Worm (Caenorhabditis elegans) whole organism, early embryonic: ENCODE measurements around the gene tald-1.

Experiments
- B0310.2 ChIP-seq: sonication (generic microtip); optimal IDR thresholded peaks from 2 replicates; lab custom pipeline; 2016; ENCODE audit warnings: mild to moderate bottlenecking, missing genetic modification characterization, missing compliant biosample characterization
- F13C5.2 ChIP-seq: sonication (generic microtip); optimal IDR thresholded peaks from 2 replicates; lab custom pipeline; 2017; ENCODE audit warnings: mild to moderate bottlenecking, missing genetic modification characterization, inconsistent platforms, missing compliant biosample characterization
- aly-1 ChIP-seq: sonication (generic microtip); optimal IDR thresholded peaks from 2 replicates; lab custom pipeline; 2016; ENCODE audit warnings: missing genetic modification characterization, missing compliant biosample characterization
- ama-1 ChIP-seq: fragments of 150-350 bp; optimal IDR thresholded peaks from 2 replicates; lab custom pipeline; 2014
- ceh-13 ChIP-seq: fragments of 200-800 bp; sonication (Bioruptor generic); optimal IDR thresholded peaks from 2 replicates; lab custom pipeline; 2018; ENCODE audit warnings: mild to moderate bottlenecking, missing genetic modification characterization, missing compliant biosample characterization
- ceh-36 ChIP-seq: sonication (generic microtip); optimal IDR thresholded peaks from 2 replicates; lab custom pipeline; 2016; ENCODE audit warnings: missing genetic modification characterization, inconsistent platforms, missing compliant biosample characterization
- ets-7 ChIP-seq: sonication (generic microtip); optimal IDR thresholded peaks from 2 replicates; lab custom pipeline; 2016; ENCODE audit warnings: missing genotype, missing genetic modification characterization, missing compliant biosample characterization
- flt-1 ChIP-seq: fragments of 200-800 bp; sonication (Bioruptor generic); IDR thresholded peaks from 2 replicates; pipeline ENCODE4 v1.3.6; 2022; ENCODE audit warnings: missing genetic modification characterization, missing compliant biosample characterization
- hmbx-1 ChIP-seq: sonication (generic microtip); optimal IDR thresholded peaks from 2 replicates; lab custom pipeline; 2016; ENCODE audit warnings: mild to moderate bottlenecking, missing genetic modification characterization, missing compliant biosample characterization
- hmg-4 ChIP-seq: fragments of 200-800 bp; sonication (Bioruptor generic); optimal IDR thresholded peaks from 2 replicates; lab custom pipeline; 2018; ENCODE audit warnings: mild to moderate bottlenecking, missing genetic modification characterization, missing compliant biosample characterization
- hnd-1 ChIP-seq: sonication (generic microtip); optimal IDR thresholded peaks from 2 replicates; lab custom pipeline; 2016; ENCODE audit warnings: missing genetic modification characterization, missing compliant biosample characterization
- pes-1 ChIP-seq: fragments of 200-800 bp; sonication (Bioruptor generic); IDR thresholded peaks from 2 replicates; pipeline ENCODE4 v1.3.6; 2022; ENCODE audit warnings: missing genetic modification reagents, missing genetic modification characterization, missing compliant biosample characterization
- scrt-1 ChIP-seq: fragments of 200-800 bp; sonication (Bioruptor generic); IDR thresholded peaks from 2 replicates; pipeline ENCODE4 v1.3.6; 2022; ENCODE audit warnings: missing genetic modification characterization, missing compliant biosample characterization
- sea-1 ChIP-seq: fragments of 200-800 bp; sonication (Bioruptor generic); conservative IDR thresholded peaks from 2 replicates; pipeline ENCODE4 v1.3.6; 2022; ENCODE audit warnings: missing genetic modification characterization, missing compliant biosample characterization
- tbx-11 ChIP-seq: fragments of 200-800 bp; sonication (Bioruptor generic); IDR thresholded peaks from 2 replicates; pipeline ENCODE4 v1.3.6; 2022; ENCODE audit warnings: missing genetic modification characterization, missing compliant biosample characterization
- tbx-37 ChIP-seq: fragments of 200-800 bp; sonication (Bioruptor generic); conservative IDR thresholded peaks from 2 replicates; pipeline ENCODE4 v1.3.6; 2022; ENCODE audit warnings: missing genetic modification reagents, missing genetic modification characterization, missing compliant biosample characterization
- tra-4 ChIP-seq: sonication (generic microtip); optimal IDR thresholded peaks from 2 replicates; lab custom pipeline; 2017; ENCODE audit warnings: missing genetic modification characterization, missing compliant biosample characterization

tald-1 gene

ce11 chrIV:4393942-4394460, 7.5 kb downstream of the tald-1 start, which contains the start of gene ell-1:
ell-1 (plus strand) TSS chrIV:4394410.
- no peak for TF ChIP-seq ama-1 (lab: Kevin White, UChicago)
- no peak for TF ChIP-seq ets-7 (tag; lab: Kevin White, UChicago)
- TF ChIP-seq hmbx-1 (tag; lab: Kevin White, UChicago) = no peak
- no peak for TF ChIP-seq tra-4 (tag; lab: Kevin White, UChicago)
- TF ChIP-seq aly-1 (tag; lab: Kevin White, UChicago) = no peak
- no peak for TF ChIP-seq ceh-36 (tag; lab: Kevin White, UChicago)
- no peak for TF ChIP-seq B0310.2
- no peak for TF ChIP-seq tbx-11 (GFP tag; lab: Robert Waterston, UW)
- no peak for TF ChIP-seq hnd-1
- TF ChIP-seq scrt-1 (GFP tag; lab: Robert Waterston, UW) = no peak

DNA sequence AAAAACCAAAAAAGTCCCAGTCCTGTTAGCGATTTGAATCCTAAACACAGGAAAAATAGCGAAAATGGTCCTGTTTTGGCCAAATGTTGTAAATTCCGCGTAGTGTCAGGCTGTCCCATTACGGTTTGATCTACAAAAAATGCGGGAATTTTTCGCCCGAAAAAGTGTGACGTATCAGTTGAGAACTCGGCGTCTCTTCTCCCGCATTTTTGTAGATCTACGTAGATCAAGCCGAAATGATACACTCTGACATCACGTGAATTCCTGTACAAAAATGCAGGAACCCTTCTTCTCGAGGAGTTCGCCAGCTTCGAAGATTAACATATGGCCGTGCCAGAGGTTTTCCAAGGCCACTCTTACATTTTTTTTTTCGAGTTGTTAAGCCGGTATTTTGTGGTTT, 9.1 kb downstream of the tald-1 start:
- TF ChIP-seq flt-1 (GFP tag; lab: Robert Waterston, UW) = no peak

DNA sequence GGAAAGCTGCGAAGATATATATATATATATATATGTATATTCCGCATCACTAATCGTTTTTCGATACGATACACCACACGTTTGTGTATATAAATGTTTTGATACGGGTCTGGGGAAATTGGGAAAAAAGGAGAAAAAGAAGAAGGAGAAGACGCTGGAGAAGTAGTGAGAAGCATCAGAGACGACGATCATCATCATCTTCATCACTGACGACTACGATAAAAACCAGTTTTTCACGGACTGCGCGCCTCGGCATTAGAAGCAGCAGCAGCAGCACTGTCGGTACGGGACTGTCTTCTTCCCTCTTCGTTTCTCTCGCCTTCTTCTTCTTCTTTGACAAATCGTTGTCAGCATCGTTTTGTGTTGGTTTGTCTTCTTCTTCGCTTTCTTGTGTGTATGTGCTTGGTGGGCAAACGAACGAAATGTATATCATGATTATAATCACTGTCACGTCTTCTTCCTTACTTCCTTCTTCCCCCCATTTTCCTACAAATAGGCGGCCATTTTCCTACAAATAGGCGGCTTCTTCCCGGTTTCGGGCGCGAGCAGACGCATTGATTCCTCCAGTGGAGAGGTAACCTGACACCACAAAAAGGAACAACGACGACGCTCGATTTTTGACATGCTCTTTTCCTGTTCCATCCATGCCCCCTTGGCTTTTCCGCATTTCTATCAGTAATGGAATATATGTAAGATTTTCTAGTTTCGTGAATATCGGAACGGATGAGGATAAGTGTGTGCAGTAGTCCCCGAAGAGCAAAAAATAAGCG, 9.8 kb downstream of the tald-1 start:
- TF ChIP-seq tbx-37 (no peak), tra-4 (tag; lab: Kevin White, UChicago) (no peak), flt-1 (GFP tag; lab: Robert Waterston, UW) (no peak), ceh-13 (no peak), ceh-36 (tag; lab: Kevin White, UChicago) (no peak), hmbx-1 (tag; lab: Kevin White, UChicago) (no peak), tbx-11 (GFP tag; lab: Robert Waterston, UW) (no peak), aly-1 (tag; lab: Kevin White, UChicago) (no peak), ama-1 (lab: Kevin White, UChicago) (no peak), ets-7 (tag; lab: Kevin White, UChicago) (no peak), sea-1 (no peak), hnd-1 (no peak), hmg-4 (GFP tag; lab: Kevin White, UChicago) (no peak)

DNA sequence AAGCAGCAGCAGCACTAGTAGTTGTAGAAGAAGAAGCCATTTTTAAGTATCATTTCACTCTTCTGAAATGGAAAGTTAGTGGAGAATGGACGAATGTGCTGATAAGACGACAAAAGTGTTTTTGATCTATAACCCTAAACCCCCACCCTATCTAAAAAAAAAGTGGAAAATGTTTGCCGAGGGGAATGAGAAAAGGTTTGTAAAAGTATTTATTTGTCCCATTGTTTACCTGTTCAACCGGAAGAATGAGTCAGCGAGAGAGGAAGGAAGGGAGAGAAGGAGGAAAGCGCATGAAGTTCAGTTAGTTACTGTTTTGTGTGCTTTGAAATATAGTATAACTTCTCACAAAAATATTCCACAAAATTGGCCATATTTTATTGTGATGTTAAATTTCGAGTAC, 10.7 kb downstream of the tald-1 start:
- TF ChIP-seq aly-1 (tag; lab: Kevin White, UChicago) (no peak), ets-7 (tag; lab: Kevin White, UChicago) (no peak), tbx-37 (no peak), sea-1 (no peak), pes-1 (GFP tag; lab: Robert Waterston, UW) (no peak), B0310.2 (no peak), hmg-4 (GFP tag; lab: Kevin White, UChicago) (no peak), hnd-1 (no peak), tra-4 (tag; lab: Kevin White, UChicago) (no peak), flt-1 (GFP tag; lab: Robert Waterston, UW) (no peak), F13C5.2 (tag; lab: Kevin White, UChicago) (no peak), hmbx-1 (tag; lab: Kevin White, UChicago) (no peak), ceh-36 (tag; lab: Kevin White, UChicago) (no peak), scrt-1 (GFP tag; lab: Robert Waterston, UW) (no peak), ceh-13 (no peak)

DNA sequence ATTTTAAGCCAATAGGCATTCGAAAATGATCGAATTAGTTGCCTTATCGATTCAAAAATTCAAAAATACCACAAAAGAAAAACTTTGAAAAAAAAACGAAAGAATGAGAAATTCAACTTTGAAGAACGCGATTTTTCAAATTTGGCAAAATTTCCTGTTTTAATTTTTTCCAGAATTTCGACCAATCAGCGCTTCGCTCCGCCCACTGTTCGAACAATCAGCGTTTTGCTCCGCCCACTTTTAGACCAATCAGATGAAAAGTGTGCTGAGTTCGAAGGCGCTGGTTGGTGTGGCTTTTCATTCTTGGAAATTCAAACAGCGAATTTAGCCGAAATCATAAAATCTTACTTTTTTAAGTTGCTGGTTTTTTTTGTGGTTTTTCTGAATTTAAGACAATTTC, 11.1 kb downstream of the tald-1 start:
- TF ChIP-seq ceh-36 (tag; lab: Kevin White, UChicago) (no peak), hnd-1 (no peak), tra-4 (tag; lab: Kevin White, UChicago) (no peak), aly-1 (tag; lab: Kevin White, UChicago) (no peak), pes-1 (GFP tag; lab: Robert Waterston, UW) (no peak), ceh-13 (no peak), flt-1 (GFP tag; lab: Robert Waterston, UW) (no peak)

- TF ChIP-seq F13C5.2 (tag; lab: Kevin White, UChicago) (no peak), hnd-1 (no peak), hmg-4 (GFP tag; lab: Kevin White, UChicago) (peak; percentile 32)
These were observed 12.0 kb downstream of the tald-1 start for ce11 chrIV:4398420-4398819.

DNA sequence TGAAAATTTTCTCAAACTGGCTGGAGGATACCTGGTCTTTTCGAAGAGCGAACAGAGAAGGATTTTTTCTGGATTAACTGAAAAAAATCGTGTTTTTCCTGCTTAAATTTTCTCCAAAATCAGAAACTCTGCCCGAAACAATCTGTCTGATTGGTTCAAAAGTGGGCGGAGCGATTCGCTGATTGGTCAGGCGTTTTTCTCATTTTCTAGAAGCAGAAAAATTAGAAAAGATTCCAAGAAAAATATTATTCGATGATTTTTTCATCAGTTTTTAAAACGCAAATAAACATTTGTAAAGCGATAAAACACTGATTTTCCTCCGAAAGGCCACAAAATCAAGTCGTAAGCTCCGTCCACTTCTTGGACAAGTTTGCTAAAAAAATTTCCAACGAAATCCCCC, 12.4 kb downstream of the tald-1 start:
- no peak for TF ChIP-seq F13C5.2 (tag; lab: Kevin White, UChicago)
- TF ChIP-seq ama-1 (lab: Kevin White, UChicago) = no peak
- TF ChIP-seq hmg-4 (GFP tag; lab: Kevin White, UChicago) = no peak
- TF ChIP-seq scrt-1 (GFP tag; lab: Robert Waterston, UW) = no peak
- TF ChIP-seq flt-1 (GFP tag; lab: Robert Waterston, UW) = no peak
- no peak for TF ChIP-seq tbx-11 (GFP tag; lab: Robert Waterston, UW)
- TF ChIP-seq hnd-1 = no peak
- TF ChIP-seq ceh-13 = no peak
- TF ChIP-seq B0310.2 = no peak
- TF ChIP-seq tbx-37 = no peak
- no peak for TF ChIP-seq hmbx-1 (tag; lab: Kevin White, UChicago)
- TF ChIP-seq sea-1 = no peak
- TF ChIP-seq ets-7 (tag; lab: Kevin White, UChicago) = no peak
